Worm (Caenorhabditis elegans): ENCODE measurements around the gene C43F9.7.

ce11 chrIV:10565282-10565681, 28.2 kb downstream of the C43F9.7 start:
- no peak for TF ChIP-seq F13H6.1 (tag; optimal IDR thresholded peaks at IDR 0.05)
- TF ChIP-seq snpc-4 (tag; optimal IDR thresholded peaks at IDR 0.05) = no peak
- TF ChIP-seq nhr-237 (tag; optimal IDR thresholded peaks at IDR 0.05) = no peak
- no peak for TF ChIP-seq nhr-12 (tag; optimal IDR thresholded peaks at IDR 0.05)
- no peak for TF ChIP-seq blmp-1 (tag; optimal IDR thresholded peaks at IDR 0.05; ENCODE audit: insufficient read depth)
- TF ChIP-seq unc-39 (tag; optimal IDR thresholded peaks at IDR 0.05) = no peak
- no peak for TF ChIP-seq lsy-2 (tag; optimal IDR thresholded peaks at IDR 0.05)
- TF ChIP-seq R02D3.7 (tag; optimal IDR thresholded peaks at IDR 0.05) = no peak
- TF ChIP-seq nhr-25 (tag; optimal IDR thresholded peaks at IDR 0.05) = no peak
